Fruit fly (Drosophila melanogaster): ENCODE measurements around the gene fy.

The fy gene

dm6 chr2L:8403286-8404270 lies 498 bp upstream of the fy start, which contains the start of gene emb (continued):
- TF ChIP-seq CG6854 (GFP tag; optimal IDR thresholded peaks at IDR 0.05) (no peak), Med (GFP tag) (peak; percentile 93), Bgb (GFP tag; IDR thresholded peaks at IDR 0.05; ENCODE audit: partially characterized antibody) (peak; percentile 97), Abd-B (GFP tag; optimal IDR thresholded peaks at IDR 0.05) (no peak), Atf6 (GFP tag; IDR thresholded peaks at IDR 0.05) (peak; percentile 39; the same call in 1 of the 2 replicates), Myb (GFP tag; optimal IDR thresholded peaks at IDR 0.05) (peak; percentile 59), Lhr (GFP tag; optimal IDR thresholded peaks at IDR 0.05) (peak; percentile 93), unc-4 (GFP tag; IDR thresholded peaks at IDR 0.05; ENCODE audit: partially characterized antibody) (peak; percentile 87), Tbp (GFP tag; optimal IDR thresholded peaks at IDR 0.05) (no peak), CG12942 (GFP tag; optimal IDR thresholded peaks at IDR 0.05) (peak; percentile 9), CG4854 (GFP tag; optimal IDR thresholded peaks at IDR 0.05) (peak; percentile 43), Nf-YA (GFP tag; IDR thresholded peaks at IDR 0.05) (no peak), CG9817 (tag; optimal IDR thresholded peaks at IDR 0.05) (peak; percentile 29), gsb (GFP tag; IDR thresholded peaks at IDR 0.05) (no peak), CG14441 (GFP tag; IDR thresholded peaks at IDR 0.05) (peak; percentile 30; the same call in 1 of the 2 replicates), E2f2 (GFP tag; IDR thresholded peaks at IDR 0.05) (peak; percentile 62; the same call in 1 of the 2 replicates), Rfx (GFP tag; IDR thresholded peaks at IDR 0.05) (peak; percentile 69), grau (tag; optimal IDR thresholded peaks at IDR 0.05) (peak; percentile 49), NC2α (GFP tag; optimal IDR thresholded peaks at IDR 0.05) (no peak), az2 (GFP tag; optimal IDR thresholded peaks at IDR 0.05) (peak; percentile 51), Gug (GFP tag; IDR thresholded peaks at IDR 0.05) (no peak), bcd (GFP tag; optimal IDR thresholded peaks at IDR 0.05) (peak; percentile 68), sim (GFP tag; IDR thresholded peaks at IDR 0.05) (no peak), stwl (tag; optimal IDR thresholded peaks at IDR 0.05) (peak; percentile 98), CG8478 (optimal IDR thresholded peaks at IDR 0.05) (peak; percentile 85), hbn (GFP tag; IDR thresholded peaks at IDR 0.05; ENCODE audit: partially characterized antibody) (peak; percentile 80), Optix (GFP tag; IDR thresholded peaks at IDR 0.05) (no peak), CG14710 (tag; optimal IDR thresholded peaks at IDR 0.05) (peak; percentile 97), CG15073 (GFP tag; optimal IDR thresholded peaks at IDR 0.05) (no peak), CG16815 (GFP tag; optimal IDR thresholded peaks at IDR 0.05) (no peak), CG12155 (GFP tag; optimal IDR thresholded peaks at IDR 0.05) (peak; percentile 28), Sry-δ (GFP tag; optimal IDR thresholded peaks at IDR 0.05) (peak; percentile 89), kay (GFP tag; optimal IDR thresholded peaks at IDR 0.05) (no peak), amos (GFP tag; IDR thresholded peaks at IDR 0.05; ENCODE audit: partially characterized antibody) (peak; percentile 94), trem (tag; optimal IDR thresholded peaks at IDR 0.05) (peak; percentile 68), Hsf (GFP tag; optimal IDR thresholded peaks at IDR 0.05) (peak; percentile 40), jumu (GFP tag; optimal IDR thresholded peaks at IDR 0.05) (peak; percentile 58), CG6689 (GFP tag; IDR thresholded peaks at IDR 0.05) (0 out of 2 replicates have a peak, but pooled peaks have one; percentile 34), al (GFP tag; IDR thresholded peaks at IDR 0.05) (peak; percentile 37; the same call in 1 of the 2 replicates), Gsc (GFP tag; IDR thresholded peaks at IDR 0.05) (no peak), dmrt11E (tag; optimal IDR thresholded peaks at IDR 0.05) (peak; percentile 48), trh (GFP tag; optimal IDR thresholded peaks at IDR 0.05) (no peak), CG12236 (GFP tag; optimal IDR thresholded peaks at IDR 0.05) (peak; percentile 38), C15 (GFP tag; IDR thresholded peaks at IDR 0.05) (no peak), CG18619 (GFP tag; optimal IDR thresholded peaks at IDR 0.05) (peak; percentile 15), p53 (GFP tag; optimal IDR thresholded peaks at IDR 0.05) (peak; percentile 4), nmo (GFP tag; optimal IDR thresholded peaks at IDR 0.05) (peak; percentile 77), ro (GFP tag; IDR thresholded peaks at IDR 0.05) (no peak), CG3163 (GFP tag; optimal IDR thresholded peaks at IDR 0.05) (peak; percentile 24)
